Fruit fly (Drosophila melanogaster) whole organism, prepupa: ENCODE results near the gene Yp1.

ENCODE experiments used
- Blimp-1 ChIP-seq: fragments of 200-800 bp; sonication (Bioruptor generic); optimal IDR thresholded peaks from 3 replicates; lab custom pipeline; 2017; ENCODE audit warnings: missing biosample characterization, missing genetic modification characterization, mild to moderate bottlenecking, moderate library complexity, missing genetic modification reagents
- CG10669 ChIP-seq: fragments of 200-800 bp; sonication (Bioruptor generic); optimal IDR thresholded peaks from 3 replicates; lab custom pipeline; 2018; ENCODE audit warnings: missing biosample characterization, mild to moderate bottlenecking, missing genetic modification characterization, moderate library complexity
- CG11294 ChIP-seq: fragments of 200-800 bp; sonication (Bioruptor generic); IDR thresholded peaks from 2 replicates; pipeline ENCODE4 v1.3.6; 2022; ENCODE audit warnings: missing biosample characterization, missing genetic modification characterization
- CG11762 ChIP-seq: fragments of 200-800 bp; sonication (Bioruptor generic); optimal IDR thresholded peaks from 3 replicates; lab custom pipeline; 2016; ENCODE audit warnings: missing biosample characterization, missing genetic modification characterization; ENCODE audit not compliant: insufficient read depth
- CG11902 ChIP-seq: fragments of 200-800 bp; sonication (Bioruptor generic); optimal IDR thresholded peaks from 3 replicates; lab custom pipeline; 2016; ENCODE audit warnings: missing biosample characterization, missing genetic modification characterization
- CG15336 ChIP-seq: fragments of 200-800 bp; sonication (Bioruptor generic); IDR thresholded peaks from 2 replicates; pipeline ENCODE4 v1.3.6; 2022; ENCODE audit warnings: missing biosample characterization, missing genetic modification characterization
- CG1621 ChIP-seq: fragments of 200-800 bp; sonication (Bioruptor generic); optimal IDR thresholded peaks from 3 replicates; lab custom pipeline; 2018; ENCODE audit warnings: missing biosample characterization, mild to moderate bottlenecking, missing genetic modification characterization
- CG16779 ChIP-seq: fragments of 200-800 bp; sonication (Bioruptor generic); optimal IDR thresholded peaks from 3 replicates; lab custom pipeline; 2017; ENCODE audit warnings: missing biosample characterization, mild to moderate bottlenecking, missing genetic modification characterization
- CG3032 ChIP-seq: fragments of 200-800 bp; optimal IDR thresholded peaks from 2 replicates; lab custom pipeline; 2019; ENCODE audit warnings: missing biosample characterization, mild to moderate bottlenecking, missing genetic modification characterization, moderate library complexity
- CG31627 ChIP-seq: fragments of 200-800 bp; sonication (Bioruptor generic); optimal IDR thresholded peaks from 3 replicates; lab custom pipeline; 2016; ENCODE audit warnings: missing biosample characterization, missing genetic modification characterization
- CG32006 ChIP-seq: fragments of 200-800 bp; sonication (Bioruptor generic); optimal IDR thresholded peaks from 3 replicates; lab custom pipeline; 2017; ENCODE audit warnings: missing biosample characterization, mild to moderate bottlenecking, missing genetic modification characterization
- CG3919 ChIP-seq: fragments of 200-800 bp; sonication (Bioruptor generic); optimal IDR thresholded peaks from 3 replicates; lab custom pipeline; 2016; ENCODE audit warnings: missing biosample characterization, missing genetic modification characterization
- CG6163 ChIP-seq: fragments of 200-800 bp; sonication (Bioruptor generic); IDR thresholded peaks from 3 replicates; pipeline ENCODE4 v1.3.6; 2022; ENCODE audit warnings: missing biosample characterization, missing genetic modification characterization
- CG6276 ChIP-seq: fragments of 200-800 bp; sonication (Bioruptor generic); optimal IDR thresholded peaks from 2 replicates; lab custom pipeline; 2017; ENCODE audit warnings: missing biosample characterization, mild to moderate bottlenecking, missing genetic modification characterization
- CG6792 ChIP-seq: fragments of 200-800 bp; sonication (Bioruptor generic); optimal IDR thresholded peaks from 3 replicates; lab custom pipeline; 2016; ENCODE audit warnings: missing biosample characterization, missing genetic modification characterization
- CG6808 ChIP-seq: fragments of 200-800 bp; sonication (Bioruptor generic); optimal IDR thresholded peaks from 3 replicates; lab custom pipeline; 2017; ENCODE audit warnings: missing biosample characterization, missing genetic modification characterization, mild to moderate bottlenecking, moderate library complexity, missing genetic modification reagents
- CG6854 ChIP-seq: fragments of 200-800 bp; sonication (Bioruptor generic); optimal IDR thresholded peaks from 2 replicates; lab custom pipeline; 2017; ENCODE audit warnings: missing biosample characterization, mild to moderate bottlenecking, missing genetic modification characterization
- CG7368 ChIP-seq: fragments of 200-800 bp; sonication (Bioruptor generic); optimal IDR thresholded peaks from 3 replicates; lab custom pipeline; 2016; ENCODE audit warnings: missing biosample characterization, missing genetic modification characterization
- CG8119 ChIP-seq: fragments of 200-800 bp; sonication (Bioruptor generic); IDR thresholded peaks from 3 replicates; pipeline ENCODE4 v1.3.6; 2022; ENCODE audit warnings: missing biosample characterization, missing genetic modification characterization
- CG8632 ChIP-seq: fragments of 200-800 bp; sonication (Bioruptor generic); optimal IDR thresholded peaks from 3 replicates; lab custom pipeline; 2016; ENCODE audit warnings: missing biosample characterization, missing genetic modification characterization
- CG9139 ChIP-seq: fragments of 200-800 bp; sonication (Bioruptor generic); optimal IDR thresholded peaks from 3 replicates; lab custom pipeline; 2017; ENCODE audit warnings: missing biosample characterization, mild to moderate bottlenecking, missing genetic modification characterization
- Eip75B ChIP-seq: fragments of 200-800 bp; sonication (Bioruptor generic); optimal IDR thresholded peaks from 3 replicates; lab custom pipeline; 2016; ENCODE audit warnings: missing biosample characterization, missing genetic modification characterization
- Eip78C ChIP-seq: fragments of 200-800 bp; sonication (Bioruptor generic); peaks from one replicate; lab custom pipeline; 2016; ENCODE audit warnings: missing biosample characterization, missing genetic modification characterization
- Eip93F ChIP-seq: fragments of 200-800 bp; sonication (Bioruptor generic); optimal IDR thresholded peaks from 2 replicates; lab custom pipeline; 2016; ENCODE audit warnings: missing biosample characterization, mild to moderate bottlenecking, missing genetic modification characterization
- Ets21C ChIP-seq: fragments of 200-800 bp; sonication (Bioruptor generic); optimal IDR thresholded peaks from 3 replicates; lab custom pipeline; 2016; ENCODE audit warnings: missing biosample characterization, missing genetic modification characterization
- Ets96B ChIP-seq: fragments of 200-800 bp; optimal IDR thresholded peaks from 2 replicates; lab custom pipeline; 2019; ENCODE audit warnings: missing biosample characterization, mild to moderate bottlenecking, missing genetic modification characterization, moderate library complexity
- Gug ChIP-seq: fragments of 200-800 bp; sonication (Bioruptor generic); IDR thresholded peaks from 2 replicates; pipeline ENCODE4 v1.3.6; 2022; ENCODE audit warnings: missing biosample characterization, missing genetic modification characterization
- Hr38 ChIP-seq: sonication (Bioruptor generic); optimal IDR thresholded peaks from 2 replicates; lab custom pipeline; 2016; ENCODE audit warnings: missing biosample characterization, missing genetic modification characterization
- Smox ChIP-seq: fragments of 200-800 bp; sonication (Bioruptor generic); optimal IDR thresholded peaks from 3 replicates; lab custom pipeline; 2016; ENCODE audit warnings: missing biosample characterization, missing genetic modification characterization
- Sox14 ChIP-seq: fragments of 200-800 bp; sonication (Bioruptor generic); optimal IDR thresholded peaks from 3 replicates; lab custom pipeline; 2016; ENCODE audit warnings: missing biosample characterization, missing genetic modification characterization
- acj6 ChIP-seq: fragments of 200-800 bp; sonication (Bioruptor generic); optimal IDR thresholded peaks from 3 replicates; lab custom pipeline; 2016; ENCODE audit warnings: missing biosample characterization, missing genetic modification characterization
- cyc ChIP-seq: fragments of 200-800 bp; sonication (Bioruptor generic); optimal IDR thresholded peaks from 3 replicates; lab custom pipeline; 2016; ENCODE audit warnings: missing biosample characterization, missing genetic modification characterization
- dsx ChIP-seq: fragments of 200-800 bp; optimal IDR thresholded peaks from 3 replicates; lab custom pipeline; 2019; ENCODE audit warnings: missing biosample characterization, mild to moderate bottlenecking, missing genetic modification characterization, moderate library complexity; ENCODE audit not compliant: poor library complexity, severe bottlenecking
- eg ChIP-seq: fragments of 200-800 bp; sonication (Bioruptor generic); IDR thresholded peaks from 3 replicates; pipeline ENCODE4 v1.3.6; 2022; ENCODE audit warnings: missing biosample characterization, missing genetic modification characterization
- fd59A ChIP-seq: fragments of 200-800 bp; sonication (Bioruptor generic); optimal IDR thresholded peaks from 2 replicates; lab custom pipeline; 2017; ENCODE audit warnings: missing biosample characterization, mild to moderate bottlenecking, missing genetic modification characterization, missing genetic modification reagents
- lz ChIP-seq: fragments of 200-800 bp; sonication (Bioruptor generic); optimal IDR thresholded peaks from 3 replicates; lab custom pipeline; 2016; ENCODE audit warnings: missing biosample characterization, missing genetic modification characterization
- net ChIP-seq: fragments of 200-800 bp; sonication (Bioruptor generic); optimal IDR thresholded peaks from 3 replicates; lab custom pipeline; 2016; ENCODE audit warnings: missing biosample characterization, missing genetic modification characterization
- pdm3 ChIP-seq: fragments of 200-800 bp; sonication (Bioruptor generic); optimal IDR thresholded peaks from 3 replicates; lab custom pipeline; 2016; ENCODE audit warnings: missing biosample characterization, missing genetic modification characterization
- ss ChIP-seq, 2 experiments: fragments of 200-800 bp; sonication (Bioruptor generic); optimal IDR thresholded peaks; 2 replicates in 1 of 2; 3 replicates in 1 of 2; lab custom pipeline; 2017 to 2018; ENCODE audit warnings: mild to moderate bottlenecking in 2 of 2, missing biosample characterization in 2 of 2, missing genetic modification characterization in 2 of 2, moderate library complexity in 1 of 2
- svp ChIP-seq: fragments of 200-800 bp; sonication (Bioruptor generic); peaks from one replicate; lab custom pipeline; 2016; ENCODE audit warnings: missing biosample characterization, missing genetic modification characterization
- topi ChIP-seq: fragments of 200-800 bp; sonication (Bioruptor generic); optimal IDR thresholded peaks from 3 replicates; lab custom pipeline; 2016; ENCODE audit warnings: missing biosample characterization, missing genetic modification characterization
- vri ChIP-seq: fragments of 200-800 bp; sonication (Bioruptor generic); optimal IDR thresholded peaks from 3 replicates; lab custom pipeline; 2016; ENCODE audit warnings: missing biosample characterization, mild to moderate bottlenecking, missing genetic modification characterization

The Yp1 gene

dm6 chrX:10014738-10015703 lies 38.6 kb upstream of the Yp1 start:
- TF ChIP-seq CG3032 (tag; lab: Kevin White, UChicago), result no peak
- no peak for TF ChIP-seq eg
- no peak for TF ChIP-seq cyc (GFP tag; lab: Kevin White, UChicago)
- no peak for TF ChIP-seq CG16779 (tag; lab: Kevin White, UChicago)
- no peak for TF ChIP-seq CG15336
- no peak for TF ChIP-seq CG3919 (GFP tag; lab: Kevin White, UChicago)
- no peak for TF ChIP-seq acj6 (GFP tag; lab: Kevin White, UChicago)
- no peak for TF ChIP-seq Hr38 (GFP tag; lab: Kevin White, UChicago)
- no peak for TF ChIP-seq pdm3 (GFP tag; lab: Kevin White, UChicago)

dm6 chrX:10016724-10017123 lies 36.9 kb upstream of the Yp1 start, which contains the start of gene Cht6:
TSS of gene Cht6 (plus strand) at chrX:10016845.
- peak; percentile 14 for TF ChIP-seq CG3919 (GFP tag; lab: Kevin White, UChicago)
- TF ChIP-seq Eip78C (GFP tag; lab: Kevin White, UChicago), result peak; percentile 61
- TF ChIP-seq CG6276 (GFP tag; lab: Kevin White, UChicago), result no peak
- no peak for TF ChIP-seq CG1621 (tag; lab: Kevin White, UChicago)
- no peak for TF ChIP-seq Sox14 (GFP tag; lab: Kevin White, UChicago)
- no peak for TF ChIP-seq fd59A (GFP tag; lab: Kevin White, UChicago)
- peak; percentile 61 for TF ChIP-seq eg
- TF ChIP-seq CG6854, result no peak
- TF ChIP-seq CG8119, result 0 out of 3 replicates have a peak, but pooled peaks have one; percentile 41
- peak; percentile 11; the same call in 1 of the 2 replicates for TF ChIP-seq CG15336
- TF ChIP-seq CG6792, result no peak
- TF ChIP-seq Eip93F (GFP tag; lab: Kevin White, UChicago), result no peak

dm6 chrX:10020857-10021256 lies 32.8 kb upstream of the Yp1 start:
- no peak for TF ChIP-seq acj6 (GFP tag; lab: Kevin White, UChicago)
- no peak for TF ChIP-seq Eip75B (GFP tag; lab: Kevin White, UChicago)
- TF ChIP-seq CG32006 (GFP tag; lab: Kevin White, UChicago), result no peak
- TF ChIP-seq CG1621 (tag; lab: Kevin White, UChicago), result no peak
- TF ChIP-seq, all 60 proteins: peak for 0

dm6 chrX:10021809-10022208 lies 31.8 kb upstream of the Yp1 start:
- TF ChIP-seq CG11762 (GFP tag; lab: Kevin White, UChicago) (no peak), CG6163 (GFP tag; lab: Robert Waterston, UW) (peak; percentile 55; the same call in 2 of the 3 replicates), dsx (GFP tag; lab: Kevin White, UChicago) (no peak), CG7368 (GFP tag; lab: Kevin White, UChicago) (peak; percentile 32), CG9139 (GFP tag; lab: Kevin White, UChicago) (peak; percentile 45), Eip78C (GFP tag; lab: Kevin White, UChicago) (peak; percentile 80), CG6854 (peak; percentile 55), svp (no peak), CG16779 (tag; lab: Kevin White, UChicago) (peak; percentile 24), Ets21C (GFP tag; lab: Kevin White, UChicago) (no peak), topi (GFP tag; lab: Kevin White, UChicago) (no peak), net (GFP tag; lab: Kevin White, UChicago) (peak; percentile 48), Hr38 (GFP tag; lab: Kevin White, UChicago) (no peak), ss (GFP tag; optimal IDR thresholded peaks at IDR 0.05; lab: Kevin White, UChicago) (peak; percentile 48 to 81), eg (peak; percentile 61), CG11902 (GFP tag; lab: Kevin White, UChicago) (no peak), Ets96B (tag; lab: Kevin White, UChicago) (no peak), CG11294 (no peak), CG8119 (peak; percentile 46; the same call in 1 of the 3 replicates), vri (no peak), lz (no peak), CG6808 (GFP tag; lab: Kevin White, UChicago) (peak; percentile 38), CG31627 (GFP tag; lab: Kevin White, UChicago) (no peak), Gug (GFP tag; lab: Robert Waterston, UW) (no peak), Smox (GFP tag; lab: Kevin White, UChicago) (no peak), CG1621 (tag; lab: Kevin White, UChicago) (no peak), pdm3 (GFP tag; lab: Kevin White, UChicago) (no peak), Blimp-1 (GFP tag; lab: Kevin White, UChicago) (peak; percentile 45), Eip93F (GFP tag; lab: Kevin White, UChicago) (no peak), CG8632 (GFP tag; lab: Kevin White, UChicago) (peak; percentile 35), CG10669 (GFP tag; lab: Kevin White, UChicago) (peak; percentile 12), acj6 (GFP tag; lab: Kevin White, UChicago) (no peak)
